Worm (Caenorhabditis elegans) whole organism, L2 larva: ENCODE data around the gene ddo-2.
A peak's percentile ranks its signal among the peaks of the same experiment; 100 is the strongest.

Experiments used
- fos-1 ChIP-seq: fragments of 150-350 bp; optimal IDR thresholded peaks from 2 replicates; lab custom pipeline; 2014; ENCODE audit warnings: missing biosample characterization, missing genetic modification characterization
- nhr-25 ChIP-seq: fragments of 150-350 bp; sonication (generic microtip); optimal IDR thresholded peaks from 3 replicates; lab custom pipeline; 2014; ENCODE audit warnings: missing biosample characterization, missing genetic modification characterization
- unc-55 ChIP-seq: fragments of 150-350 bp; sonication (generic microtip); optimal IDR thresholded peaks from 3 replicates; lab custom pipeline; 2014; ENCODE audit warnings: missing biosample characterization, missing genetic modification reagents, missing genetic modification characterization

The ddo-2 gene

DNA sequence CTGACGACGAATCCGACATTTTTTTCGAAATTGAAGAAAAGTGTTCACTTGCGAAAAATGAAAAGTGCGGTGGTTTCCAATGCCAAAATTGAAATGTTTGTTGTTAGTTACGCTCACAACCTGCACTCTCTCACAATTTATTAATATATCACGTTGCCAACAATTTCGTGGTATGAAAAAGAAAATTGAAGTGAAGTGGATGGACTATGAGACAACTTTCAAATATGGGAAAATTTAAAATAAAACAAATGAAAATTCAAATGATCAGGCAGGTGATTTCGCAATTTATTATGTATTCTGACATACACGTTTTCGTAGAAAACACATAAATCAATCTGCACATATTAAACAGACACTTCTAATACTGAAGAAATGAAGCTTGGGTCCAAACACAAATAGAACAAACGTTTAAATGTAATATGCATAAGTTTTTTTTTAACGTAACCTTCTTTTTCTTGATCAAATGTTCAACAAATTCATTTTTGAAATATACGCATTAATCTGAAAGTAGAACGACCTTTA is 49.4 kb downstream of the ddo-2 start, which contains the start of gene srp-6:
TSS of gene srp-6 (minus strand) at position 51 of the 522 bp plus-strand sequence.
- TF ChIP-seq nhr-25 (no peak), fos-1 (tag; lab: Kevin White, UChicago) (peak; percentile 2), unc-55 (GFP tag; lab: Kevin White, UChicago) (peak; percentile 6)
- TF ChIP-seq, all 48 proteins: peak for 2
